Worm (Caenorhabditis elegans): ENCODE results near the gene R09H10.3.

R09H10.3 gene

ce11 chrIV:10602644-10603043, 4.2 kb upstream of the R09H10.3 start, which contains the start of gene R09H10.2:
R09H10.2 (plus strand) TSS chrIV:10602944.
- TF ChIP-seq ztf-29 (GFP tag; IDR thresholded peaks at IDR 0.05): no peak
- no peak for TF ChIP-seq ref-1 (GFP tag; conservative IDR thresholded peaks at IDR 0.05)
- no peak for TF ChIP-seq flt-1 (GFP tag; IDR thresholded peaks at IDR 0.05)
- TF ChIP-seq T22C8.4 (GFP tag; IDR thresholded peaks at IDR 0.05): no peak
- no peak for TF ChIP-seq ztf-23 (GFP tag; IDR thresholded peaks at IDR 0.05)
- no peak for TF ChIP-seq klf-2 (GFP tag; conservative IDR thresholded peaks at IDR 0.05)
- no peak for TF ChIP-seq med-1 (GFP tag; optimal IDR thresholded peaks at IDR 0.05; ENCODE audit: insufficient read depth)

ce11 chrIV:10608275-10608674, 1.4 kb downstream of the R09H10.3 start, which contains the start of gene R09H10.6:
R09H10.6 (plus strand) TSS chrIV:10608575.
- TF ChIP-seq ref-1 (GFP tag; conservative IDR thresholded peaks at IDR 0.05) (no peak), flt-1 (GFP tag; IDR thresholded peaks at IDR 0.05) (no peak), ztf-23 (GFP tag; IDR thresholded peaks at IDR 0.05) (no peak)

- TF ChIP-seq med-1 (GFP tag; optimal IDR thresholded peaks at IDR 0.05; ENCODE audit: insufficient read depth) (no peak), flt-1 (GFP tag; IDR thresholded peaks at IDR 0.05) (no peak), T22C8.4 (GFP tag; IDR thresholded peaks at IDR 0.05) (no peak), ztf-23 (GFP tag; IDR thresholded peaks at IDR 0.05) (no peak), klf-2 (GFP tag; conservative IDR thresholded peaks at IDR 0.05) (no peak), ztf-29 (GFP tag; IDR thresholded peaks at IDR 0.05) (no peak), ref-1 (GFP tag; conservative IDR thresholded peaks at IDR 0.05) (no peak), cog-1 (tag; optimal IDR thresholded peaks at IDR 0.05) (no peak), tab-1 (GFP tag; IDR thresholded peaks at IDR 0.05) (no peak)
Measured at ce11 chrIV:10609920-10610319, 3.1 kb downstream of the R09H10.3 start.

- TF ChIP-seq flt-1 (GFP tag; IDR thresholded peaks at IDR 0.05) (no peak), tab-1 (GFP tag; IDR thresholded peaks at IDR 0.05) (no peak), T22C8.4 (GFP tag; IDR thresholded peaks at IDR 0.05) (no peak), cog-1 (tag; optimal IDR thresholded peaks at IDR 0.05) (no peak), ztf-29 (GFP tag; IDR thresholded peaks at IDR 0.05) (no peak), med-1 (GFP tag; optimal IDR thresholded peaks at IDR 0.05; ENCODE audit: insufficient read depth) (no peak), ztf-23 (GFP tag; IDR thresholded peaks at IDR 0.05) (no peak)
Measured at ce11 chrIV:10612281-10612680, 5.5 kb downstream of the R09H10.3 start.

ce11 chrIV:10614918-10615477, 8.2 kb downstream of the R09H10.3 start, which contains the start of gene ptr-14:
ptr-14 (plus strand) TSS chrIV:10615427.
- TF ChIP-seq ref-1 (GFP tag; conservative IDR thresholded peaks at IDR 0.05) (no peak), flt-1 (GFP tag; IDR thresholded peaks at IDR 0.05) (no peak), T22C8.4 (GFP tag; IDR thresholded peaks at IDR 0.05) (no peak), tab-1 (GFP tag; IDR thresholded peaks at IDR 0.05) (no peak), ztf-29 (GFP tag; IDR thresholded peaks at IDR 0.05) (no peak), ztf-23 (GFP tag; IDR thresholded peaks at IDR 0.05) (no peak), klf-2 (GFP tag; conservative IDR thresholded peaks at IDR 0.05) (no peak), cog-1 (tag; optimal IDR thresholded peaks at IDR 0.05) (no peak), med-1 (GFP tag; optimal IDR thresholded peaks at IDR 0.05; ENCODE audit: insufficient read depth) (no peak)

ce11 chrIV:10616366-10616765, 9.5 kb downstream of the R09H10.3 start:
- TF ChIP-seq T22C8.4 (GFP tag; IDR thresholded peaks at IDR 0.05) (no peak), ztf-23 (GFP tag; IDR thresholded peaks at IDR 0.05) (no peak), cog-1 (tag; optimal IDR thresholded peaks at IDR 0.05) (no peak), tab-1 (GFP tag; IDR thresholded peaks at IDR 0.05) (no peak), ref-1 (GFP tag; conservative IDR thresholded peaks at IDR 0.05) (no peak), klf-2 (GFP tag; conservative IDR thresholded peaks at IDR 0.05) (no peak), ztf-29 (GFP tag; IDR thresholded peaks at IDR 0.05) (no peak), med-1 (GFP tag; optimal IDR thresholded peaks at IDR 0.05; ENCODE audit: insufficient read depth) (no peak), flt-1 (GFP tag; IDR thresholded peaks at IDR 0.05) (no peak)

ce11 chrIV:10617099-10617498, 10.3 kb downstream of the R09H10.3 start:
- TF ChIP-seq ztf-29 (GFP tag; IDR thresholded peaks at IDR 0.05) (no peak), ref-1 (GFP tag; conservative IDR thresholded peaks at IDR 0.05) (no peak), cog-1 (tag; optimal IDR thresholded peaks at IDR 0.05) (no peak)

ce11 chrIV:10620811-10621210, 14.0 kb downstream of the R09H10.3 start, which contains the start of gene R09H10.7:
R09H10.7 (plus strand) TSS chrIV:10621111.
- TF ChIP-seq cog-1 (tag; optimal IDR thresholded peaks at IDR 0.05) (no peak), klf-2 (GFP tag; conservative IDR thresholded peaks at IDR 0.05) (no peak), ztf-29 (GFP tag; IDR thresholded peaks at IDR 0.05) (no peak), T22C8.4 (GFP tag; IDR thresholded peaks at IDR 0.05) (no peak), flt-1 (GFP tag; IDR thresholded peaks at IDR 0.05) (no peak), ref-1 (GFP tag; conservative IDR thresholded peaks at IDR 0.05) (no peak), ztf-23 (GFP tag; IDR thresholded peaks at IDR 0.05) (no peak), tab-1 (GFP tag; IDR thresholded peaks at IDR 0.05) (no peak), med-1 (GFP tag; optimal IDR thresholded peaks at IDR 0.05; ENCODE audit: insufficient read depth) (no peak)

- TF ChIP-seq ztf-29 (GFP tag; IDR thresholded peaks at IDR 0.05) (no peak), ztf-23 (GFP tag; IDR thresholded peaks at IDR 0.05) (no peak), klf-2 (GFP tag; conservative IDR thresholded peaks at IDR 0.05) (no peak), tab-1 (GFP tag; IDR thresholded peaks at IDR 0.05) (no peak), cog-1 (tag; optimal IDR thresholded peaks at IDR 0.05) (no peak), flt-1 (GFP tag; IDR thresholded peaks at IDR 0.05) (no peak), ref-1 (GFP tag; conservative IDR thresholded peaks at IDR 0.05) (no peak), med-1 (GFP tag; optimal IDR thresholded peaks at IDR 0.05; ENCODE audit: insufficient read depth) (no peak), T22C8.4 (GFP tag; IDR thresholded peaks at IDR 0.05) (no peak)
Measured at ce11 chrIV:10628724-10629123, 21.9 kb downstream of the R09H10.3 start, which contains the start of gene R09H10.5. R09H10.5 (minus strand) TSS chrIV:10628829.

ce11 chrIV:10630953-10631554, 24.2 kb downstream of the R09H10.3 start, which contains the start of gene F56C4.4:
F56C4.4 (minus strand) TSS chrIV:10631267.
- TF ChIP-seq med-1 (GFP tag; optimal IDR thresholded peaks at IDR 0.05; ENCODE audit: insufficient read depth): no peak
- TF ChIP-seq T22C8.4 (GFP tag; IDR thresholded peaks at IDR 0.05): no peak
- no peak for TF ChIP-seq cog-1 (tag; optimal IDR thresholded peaks at IDR 0.05)
- TF ChIP-seq ref-1 (GFP tag; conservative IDR thresholded peaks at IDR 0.05): no peak
- no peak for TF ChIP-seq flt-1 (GFP tag; IDR thresholded peaks at IDR 0.05)
- no peak for TF ChIP-seq ztf-23 (GFP tag; IDR thresholded peaks at IDR 0.05)
- TF ChIP-seq tab-1 (GFP tag; IDR thresholded peaks at IDR 0.05): no peak
- TF ChIP-seq klf-2 (GFP tag; conservative IDR thresholded peaks at IDR 0.05): no peak
- TF ChIP-seq ztf-29 (GFP tag; IDR thresholded peaks at IDR 0.05): no peak

Data from whole organism, midembryonic.